Worm (Caenorhabditis elegans): ENCODE results near the gene tre-2.
A peak's percentile ranks its signal among the peaks of the same experiment; 100 is the strongest.

tre-2 gene

DNA sequence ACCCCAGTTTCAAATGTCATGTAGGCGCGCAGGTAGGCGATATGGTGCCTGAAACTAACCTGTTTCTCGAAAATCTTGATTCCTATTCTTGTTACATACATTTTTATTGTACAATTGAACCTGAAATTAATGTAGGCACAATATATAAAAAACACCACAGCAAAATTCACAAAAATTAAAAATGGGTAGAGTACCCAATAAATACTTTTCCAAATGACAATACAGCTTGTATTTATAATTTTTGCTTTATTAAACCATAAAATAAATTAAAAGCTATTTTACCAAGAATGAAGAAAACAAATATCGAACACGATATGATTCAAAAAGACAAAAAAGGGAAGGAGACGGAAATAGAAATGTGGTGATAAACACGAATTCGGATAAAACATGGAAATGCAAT is at the start of gene tre-2:
Gene tre-2, minus strand, starts transcription at position 101 of the 400 bp plus-strand sequence.
- TF ChIP-seq tab-1 (GFP tag; IDR thresholded peaks at IDR 0.05) (no peak), ztf-29 (GFP tag; IDR thresholded peaks at IDR 0.05) (no peak), cog-1 (tag; optimal IDR thresholded peaks at IDR 0.05) (no peak), T22C8.4 (GFP tag; IDR thresholded peaks at IDR 0.05) (no peak), ref-1 (GFP tag; conservative IDR thresholded peaks at IDR 0.05) (no peak), med-1 (GFP tag; optimal IDR thresholded peaks at IDR 0.05; ENCODE audit: insufficient read depth) (no peak), flt-1 (GFP tag; IDR thresholded peaks at IDR 0.05) (no peak)

DNA sequence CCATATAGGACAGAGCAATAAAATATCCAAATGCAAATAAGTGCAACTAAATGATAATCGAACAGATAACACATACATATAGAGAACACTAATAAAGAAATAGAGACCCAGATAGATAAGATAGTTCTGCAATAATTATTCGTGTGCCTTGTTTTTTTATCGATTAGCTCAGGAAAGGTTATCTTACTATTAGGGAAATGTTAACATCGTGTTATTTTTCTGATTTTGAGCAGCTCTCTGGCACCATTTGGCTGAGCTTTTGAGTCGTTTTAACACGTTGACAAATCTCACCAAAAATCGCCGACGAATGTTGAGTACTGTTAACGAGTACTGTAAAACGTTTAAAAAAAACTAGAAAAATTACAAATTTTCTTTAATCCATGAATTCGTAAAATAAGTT is 45.2 kb upstream of the tre-2 start, which contains the start of gene cest-6:
Gene cest-6, minus strand, starts transcription at position 101 of the 400 bp plus-strand sequence.
- TF ChIP-seq cog-1 (tag; optimal IDR thresholded peaks at IDR 0.05) (no peak), tab-1 (GFP tag; IDR thresholded peaks at IDR 0.05) (no peak), flt-1 (GFP tag; IDR thresholded peaks at IDR 0.05) (no peak), ref-1 (GFP tag; conservative IDR thresholded peaks at IDR 0.05) (no peak)

DNA sequence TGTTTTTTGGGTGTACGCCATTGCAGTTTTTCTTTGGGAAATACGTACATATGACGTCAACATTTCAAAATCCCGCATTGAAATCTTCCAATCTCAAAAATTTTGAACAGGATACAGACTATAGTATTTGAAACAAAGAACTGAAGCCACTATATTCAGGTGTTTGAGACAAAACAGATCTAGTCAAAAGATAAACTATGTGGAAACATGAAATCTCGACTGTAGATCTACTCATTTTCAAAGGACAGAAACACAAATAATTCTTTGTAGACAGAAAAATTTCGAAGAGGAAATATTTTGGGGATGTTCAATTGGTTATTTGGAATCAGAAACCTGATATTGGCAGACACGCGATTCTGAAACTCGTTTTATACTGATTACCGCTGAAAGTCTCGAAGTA is 42.3 kb upstream of the tre-2 start:
- no peak for TF ChIP-seq flt-1 (GFP tag; IDR thresholded peaks at IDR 0.05)
- no peak for TF ChIP-seq klf-2 (GFP tag; conservative IDR thresholded peaks at IDR 0.05)
- no peak for TF ChIP-seq T22C8.4 (GFP tag; IDR thresholded peaks at IDR 0.05)
- TF ChIP-seq cog-1 (tag; optimal IDR thresholded peaks at IDR 0.05), result no peak
- TF ChIP-seq ztf-29 (GFP tag; IDR thresholded peaks at IDR 0.05), result no peak
- TF ChIP-seq ref-1 (GFP tag; conservative IDR thresholded peaks at IDR 0.05), result no peak
- TF ChIP-seq ztf-23 (GFP tag; IDR thresholded peaks at IDR 0.05), result no peak
- TF ChIP-seq med-1 (GFP tag; optimal IDR thresholded peaks at IDR 0.05; ENCODE audit: insufficient read depth), result no peak
- no peak for TF ChIP-seq tab-1 (GFP tag; IDR thresholded peaks at IDR 0.05)

DNA sequence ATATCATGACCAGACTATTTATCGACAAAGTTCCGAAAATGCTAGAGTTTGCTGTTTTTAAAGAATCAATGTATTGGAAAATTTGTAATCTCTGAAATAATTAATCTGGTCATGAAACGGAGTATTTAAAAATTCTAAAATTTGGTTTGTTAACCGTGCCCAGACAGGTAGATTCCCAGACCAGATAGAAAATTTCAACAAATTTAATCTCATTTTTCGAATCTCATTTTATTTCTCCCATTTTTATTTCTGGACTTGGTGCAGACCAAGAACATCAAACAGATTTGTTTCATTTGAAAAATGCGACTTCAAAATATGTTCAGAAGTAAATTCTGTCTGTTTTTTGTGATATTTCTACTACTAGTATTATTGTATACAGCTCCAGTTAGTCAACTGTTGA is 39.8 kb upstream of the tre-2 start, which contains the start of gene T22D1.1:
Gene T22D1.1, plus strand, starts transcription at position 301 of the 400 bp plus-strand sequence.
- TF ChIP-seq tab-1 (GFP tag; IDR thresholded peaks at IDR 0.05) (no peak), ztf-23 (GFP tag; IDR thresholded peaks at IDR 0.05) (no peak), med-1 (GFP tag; optimal IDR thresholded peaks at IDR 0.05; ENCODE audit: insufficient read depth) (no peak), klf-2 (GFP tag; conservative IDR thresholded peaks at IDR 0.05) (no peak), T22C8.4 (GFP tag; IDR thresholded peaks at IDR 0.05) (no peak), ztf-29 (GFP tag; IDR thresholded peaks at IDR 0.05) (no peak), ref-1 (GFP tag; conservative IDR thresholded peaks at IDR 0.05) (no peak), flt-1 (GFP tag; IDR thresholded peaks at IDR 0.05) (no peak), cog-1 (tag; optimal IDR thresholded peaks at IDR 0.05) (no peak)

DNA sequence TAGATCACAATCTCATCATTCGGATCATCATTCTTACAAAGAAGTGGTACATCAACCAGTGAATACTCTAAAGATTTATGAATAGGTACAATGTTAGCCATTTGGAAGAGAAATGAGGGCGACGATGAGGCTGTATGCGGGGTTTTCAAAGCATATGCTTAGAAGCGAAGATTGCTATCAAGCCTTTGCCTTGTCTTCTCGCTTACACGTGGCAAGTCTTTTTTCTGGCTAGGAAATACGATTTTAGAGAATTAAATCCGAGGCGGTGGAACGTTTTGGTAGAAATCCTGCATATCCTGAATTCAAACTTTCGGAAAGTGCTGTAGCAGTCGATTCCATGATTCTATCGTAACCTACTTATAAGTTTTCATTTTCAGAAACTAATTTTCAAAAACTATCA is 36.8 kb upstream of the tre-2 start, which contains the start of gene T22D1.18:
Gene T22D1.18, minus strand, starts transcription at position 101 of the 400 bp plus-strand sequence.
- no peak for TF ChIP-seq flt-1 (GFP tag; IDR thresholded peaks at IDR 0.05)
- TF ChIP-seq ref-1 (GFP tag; conservative IDR thresholded peaks at IDR 0.05), result no peak
- TF ChIP-seq ztf-29 (GFP tag; IDR thresholded peaks at IDR 0.05), result no peak
- no peak for TF ChIP-seq med-1 (GFP tag; optimal IDR thresholded peaks at IDR 0.05; ENCODE audit: insufficient read depth)
- TF ChIP-seq tab-1 (GFP tag; IDR thresholded peaks at IDR 0.05), result no peak
- no peak for TF ChIP-seq cog-1 (tag; optimal IDR thresholded peaks at IDR 0.05)
- TF ChIP-seq T22C8.4 (GFP tag; IDR thresholded peaks at IDR 0.05), result no peak

DNA sequence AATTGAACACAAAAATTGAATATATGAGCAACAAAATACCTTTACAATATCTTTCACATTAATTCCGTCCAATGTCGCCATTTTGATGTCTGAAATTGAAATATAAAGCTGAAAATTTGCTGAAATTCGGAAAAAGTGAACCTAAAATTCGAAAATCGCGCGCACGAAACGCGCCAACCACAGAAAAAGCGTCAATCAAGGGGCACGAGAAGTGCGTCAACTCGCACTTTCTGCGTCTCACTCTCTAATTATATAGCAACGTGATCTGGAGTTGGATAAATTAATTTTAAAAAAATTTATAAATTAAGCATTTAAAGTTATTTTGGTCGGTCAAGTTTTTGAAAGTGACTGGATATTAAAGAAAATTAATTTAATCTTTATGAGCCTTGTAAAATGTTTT is 36.1 kb upstream of the tre-2 start, which contains the start of gene ruvb-2:
Gene ruvb-2, minus strand, starts transcription at position 89 of the 400 bp plus-strand sequence.
- TF ChIP-seq flt-1 (GFP tag; IDR thresholded peaks at IDR 0.05) (no peak), ztf-23 (GFP tag; IDR thresholded peaks at IDR 0.05) (0 out of 2 replicates have a peak, but pooled peaks have one; percentile 18), klf-2 (GFP tag; conservative IDR thresholded peaks at IDR 0.05) (no peak), cog-1 (tag; optimal IDR thresholded peaks at IDR 0.05) (peak; percentile 17), tab-1 (GFP tag; IDR thresholded peaks at IDR 0.05) (no peak), med-1 (GFP tag; optimal IDR thresholded peaks at IDR 0.05; ENCODE audit: insufficient read depth) (no peak)

DNA sequence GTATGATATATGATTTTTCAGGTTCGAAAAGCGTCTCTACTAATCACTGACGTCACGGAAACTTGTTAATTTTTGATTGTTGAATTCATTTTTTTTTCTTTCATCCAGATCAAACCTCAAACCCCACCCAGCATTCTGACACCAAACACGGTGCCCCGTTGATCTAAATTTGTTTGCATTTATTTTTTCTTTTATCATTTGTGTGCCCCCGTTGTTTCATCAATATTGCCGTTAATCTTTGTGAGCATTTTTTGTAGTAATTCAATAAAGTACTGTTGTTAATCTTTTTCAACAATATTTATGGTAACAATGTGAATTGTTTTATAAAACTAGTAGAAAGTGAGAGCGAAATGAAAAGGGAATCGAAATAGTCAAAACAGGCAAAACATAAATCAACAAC is 33.6 kb upstream of the tre-2 start:
- TF ChIP-seq T22C8.4 (GFP tag; IDR thresholded peaks at IDR 0.05), result no peak
- TF ChIP-seq tab-1 (GFP tag; IDR thresholded peaks at IDR 0.05), result no peak
- no peak for TF ChIP-seq cog-1 (tag; optimal IDR thresholded peaks at IDR 0.05)
- TF ChIP-seq med-1 (GFP tag; optimal IDR thresholded peaks at IDR 0.05; ENCODE audit: insufficient read depth), result no peak
- no peak for TF ChIP-seq ref-1 (GFP tag; conservative IDR thresholded peaks at IDR 0.05)
- no peak for TF ChIP-seq ztf-23 (GFP tag; IDR thresholded peaks at IDR 0.05)
- no peak for TF ChIP-seq klf-2 (GFP tag; conservative IDR thresholded peaks at IDR 0.05)
- no peak for TF ChIP-seq flt-1 (GFP tag; IDR thresholded peaks at IDR 0.05)
- TF ChIP-seq ztf-29 (GFP tag; IDR thresholded peaks at IDR 0.05), result no peak

DNA sequence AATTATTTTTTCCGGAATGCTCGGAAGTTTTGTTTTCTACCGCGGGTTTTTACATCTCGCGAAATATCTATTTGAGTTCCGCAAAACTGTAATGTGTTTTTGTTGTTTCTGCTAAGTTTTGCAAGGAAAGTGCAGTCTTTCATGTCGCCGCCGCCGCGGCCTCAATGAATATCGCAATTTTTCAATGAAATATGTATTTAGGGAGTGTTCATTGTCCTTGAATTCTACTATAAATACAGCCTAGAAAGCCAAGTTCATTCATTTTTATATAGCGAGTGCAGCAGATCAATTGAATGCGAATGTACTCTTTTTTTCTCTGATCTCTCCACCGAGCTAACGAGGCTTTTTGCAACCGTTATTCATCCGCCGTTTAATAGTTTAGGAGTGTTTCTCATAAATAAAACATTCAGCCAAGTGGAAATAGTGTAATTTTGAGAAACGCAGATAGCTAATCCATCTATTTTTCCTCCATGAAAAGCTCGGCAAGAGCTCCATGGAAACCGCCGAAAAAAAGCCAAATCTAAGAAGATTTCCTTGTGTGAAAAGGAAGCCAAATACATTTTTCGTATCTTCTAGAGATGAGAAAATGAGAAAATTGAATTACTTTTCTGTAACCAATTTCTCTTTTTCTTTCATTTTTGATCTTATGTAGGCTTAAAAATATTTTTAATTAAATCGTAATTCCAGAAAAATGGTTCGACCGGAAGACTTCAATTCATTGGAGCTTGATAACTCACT is 29.8 kb upstream of the tre-2 start, which contains the start of gene T22D1.3:
Gene T22D1.3, plus strand, starts transcription at position 688 of the 738 bp plus-strand sequence.
- TF ChIP-seq klf-2 (GFP tag; conservative IDR thresholded peaks at IDR 0.05), result no peak
- no peak for TF ChIP-seq med-1 (GFP tag; optimal IDR thresholded peaks at IDR 0.05; ENCODE audit: insufficient read depth)
- TF ChIP-seq tab-1 (GFP tag; IDR thresholded peaks at IDR 0.05), result no peak
- no peak for TF ChIP-seq ref-1 (GFP tag; conservative IDR thresholded peaks at IDR 0.05)
- no peak for TF ChIP-seq flt-1 (GFP tag; IDR thresholded peaks at IDR 0.05)
- no peak for TF ChIP-seq ztf-23 (GFP tag; IDR thresholded peaks at IDR 0.05)
- TF ChIP-seq T22C8.4 (GFP tag; IDR thresholded peaks at IDR 0.05), result no peak
- TF ChIP-seq cog-1 (tag; optimal IDR thresholded peaks at IDR 0.05), result no peak
- no peak for TF ChIP-seq ztf-29 (GFP tag; IDR thresholded peaks at IDR 0.05)

DNA sequence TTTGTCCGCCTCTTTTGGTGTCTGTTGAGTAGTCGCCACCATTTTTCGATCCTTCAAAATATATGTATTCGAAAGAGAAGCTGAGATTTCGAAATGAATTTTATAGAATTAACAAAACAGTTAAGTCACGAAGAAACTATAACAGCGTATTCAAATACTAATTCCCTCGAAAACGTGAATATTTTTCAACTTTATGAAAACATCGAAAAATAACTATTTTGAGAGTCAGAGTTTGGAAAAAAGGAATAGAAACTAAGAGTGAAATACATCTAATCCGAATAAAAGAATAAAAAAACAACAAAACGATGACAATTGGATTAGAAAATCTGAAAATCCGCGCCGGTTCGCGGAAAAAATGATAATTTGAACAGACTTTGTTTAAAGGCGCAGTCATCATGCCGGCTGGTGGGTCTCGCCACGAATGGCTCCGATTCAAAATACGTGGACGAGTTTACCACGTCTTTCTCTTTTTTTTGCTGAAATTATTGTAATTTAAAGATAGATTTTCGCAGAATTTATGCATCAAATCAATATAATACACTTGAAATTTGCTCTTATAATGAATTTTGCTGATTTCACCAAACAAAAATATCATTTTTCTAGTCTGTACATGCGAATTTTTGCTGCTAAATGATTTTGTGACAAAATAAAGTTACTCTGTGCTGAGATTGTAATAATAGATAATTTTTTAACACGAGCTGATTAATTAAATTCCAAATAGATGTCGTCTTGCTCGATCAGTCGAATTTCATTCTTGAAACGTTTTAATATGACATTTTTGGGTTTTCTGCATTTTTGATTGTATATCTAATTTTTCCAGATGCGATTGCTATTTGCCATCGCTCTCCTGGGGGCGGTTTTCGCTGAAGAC is 26.9 kb upstream of the tre-2 start, which contains the start of the genes rpn-1 and ribo-1:
Gene rpn-1, minus strand, starts transcription at position 51 of the 871 bp plus-strand sequence.
Gene ribo-1, plus strand, starts transcription at position 821 of the 871 bp plus-strand sequence.
- TF ChIP-seq tab-1 (GFP tag; IDR thresholded peaks at IDR 0.05) (no peak), ref-1 (GFP tag; conservative IDR thresholded peaks at IDR 0.05) (no peak), ztf-29 (GFP tag; IDR thresholded peaks at IDR 0.05) (no peak)
